Fruit fly (Drosophila melanogaster): ENCODE measurements around the gene Coq6.

Gene Coq6

DNA sequence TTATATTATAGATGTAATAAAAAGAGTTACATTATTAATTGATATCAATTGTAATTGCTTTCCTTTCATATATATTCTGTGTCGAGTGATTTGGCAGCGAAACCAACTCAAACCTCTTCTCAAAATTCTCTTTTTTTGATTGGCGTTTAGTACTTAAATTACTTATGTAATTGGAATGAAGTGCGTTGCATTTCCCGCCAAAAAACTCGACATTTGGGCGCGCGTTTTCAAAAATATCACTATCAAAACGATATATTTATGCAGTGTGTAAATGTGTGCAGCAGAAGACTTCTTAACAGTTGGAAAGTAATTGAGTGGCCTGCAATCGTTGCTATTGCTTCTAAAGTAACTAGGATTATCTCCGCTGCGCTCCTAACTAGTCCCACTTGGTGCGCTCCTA, 5.0 kb upstream of the Coq6 start:
- no peak for TF ChIP-seq dl (GFP tag; optimal IDR thresholded peaks at IDR 0.05; ENCODE audit: insufficient read depth in 1 of 2, partially characterized antibody in 2 of 2)
- TF ChIP-seq tai (GFP tag; optimal IDR thresholded peaks at IDR 0.05) = no peak
- no peak for TF ChIP-seq HLH106 (tag; optimal IDR thresholded peaks at IDR 0.05)
- TF ChIP-seq GATAd (GFP tag; optimal IDR thresholded peaks at IDR 0.05) = no peak
- TF ChIP-seq psq (GFP tag; optimal IDR thresholded peaks at IDR 0.05) = no peak
- TF ChIP-seq rgr (GFP tag; optimal IDR thresholded peaks at IDR 0.05) = no peak
- no peak for TF ChIP-seq Myc (optimal IDR thresholded peaks at IDR 0.05)
- no peak for TF ChIP-seq N (GFP tag; optimal IDR thresholded peaks at IDR 0.05)
- TF ChIP-seq dmrt93B (GFP tag; optimal IDR thresholded peaks at IDR 0.05) = no peak
- TF ChIP-seq CrebA (GFP tag; optimal IDR thresholded peaks at IDR 0.05; ENCODE audit: borderline replicate concordance) = no peak
- no peak for TF ChIP-seq sage (GFP tag; optimal IDR thresholded peaks at IDR 0.05)
- no peak for TF ChIP-seq sv (GFP tag; optimal IDR thresholded peaks at IDR 0.05)
- no peak for TF ChIP-seq woc (GFP tag; optimal IDR thresholded peaks at IDR 0.05)
- TF ChIP-seq Hr78 (GFP tag; optimal IDR thresholded peaks at IDR 0.05) = no peak
- no peak for TF ChIP-seq lola (GFP tag; optimal IDR thresholded peaks at IDR 0.05)
- no peak for TF ChIP-seq Hnf4 (GFP tag; optimal IDR thresholded peaks at IDR 0.05)
- no peak for TF ChIP-seq Sp1 (GFP tag; optimal IDR thresholded peaks at IDR 0.05)
- TF ChIP-seq Vsx2 (GFP tag; optimal IDR thresholded peaks at IDR 0.05; ENCODE audit: partially characterized antibody) = no peak
- TF ChIP-seq usp (GFP tag; optimal IDR thresholded peaks at IDR 0.05) = no peak
- TF ChIP-seq Dif (GFP tag; optimal IDR thresholded peaks at IDR 0.05; ENCODE audit: partially characterized antibody) = no peak

DNA sequence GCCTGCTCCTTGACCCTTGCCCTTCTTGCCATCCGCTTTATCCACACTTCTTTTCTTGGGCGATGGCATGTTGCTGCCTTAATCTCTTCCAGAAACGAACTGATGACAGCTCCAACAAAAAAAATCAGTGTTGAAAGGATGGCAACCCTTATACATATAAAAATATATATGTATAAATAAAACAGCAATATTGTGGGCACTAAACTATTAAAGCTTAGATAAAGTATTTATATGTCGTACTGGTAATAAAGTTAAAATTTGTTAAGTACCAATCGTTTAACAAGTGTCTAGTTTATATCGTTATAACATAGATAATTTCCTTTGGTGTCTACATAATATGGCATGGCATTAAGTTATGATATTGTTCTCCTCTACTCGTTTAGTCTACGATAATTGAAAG, 4.6 kb upstream of the Coq6 start, which contains the start of gene tomb:
TSS of gene tomb (minus strand) at position 101 of the 400 bp plus-strand sequence.
- TF ChIP-seq rgr (GFP tag; optimal IDR thresholded peaks at IDR 0.05) = no peak
- no peak for TF ChIP-seq Hr78 (GFP tag; optimal IDR thresholded peaks at IDR 0.05)
- no peak for TF ChIP-seq lola (GFP tag; optimal IDR thresholded peaks at IDR 0.05)
- no peak for TF ChIP-seq dsf (GFP tag; optimal IDR thresholded peaks at IDR 0.05; ENCODE audit: borderline replicate concordance)
- TF ChIP-seq HLH106 (tag; optimal IDR thresholded peaks at IDR 0.05) = no peak
- TF ChIP-seq N (GFP tag; optimal IDR thresholded peaks at IDR 0.05) = no peak
- no peak for TF ChIP-seq CG9705 (GFP tag; optimal IDR thresholded peaks at IDR 0.05)
- TF ChIP-seq psq (GFP tag; optimal IDR thresholded peaks at IDR 0.05) = no peak
- TF ChIP-seq brk (GFP tag; optimal IDR thresholded peaks at IDR 0.05) = no peak
- no peak for TF ChIP-seq CrebA (GFP tag; optimal IDR thresholded peaks at IDR 0.05; ENCODE audit: borderline replicate concordance)
- no peak for TF ChIP-seq CG32264 (GFP tag; optimal IDR thresholded peaks at IDR 0.05)
- TF ChIP-seq Hr83 (GFP tag; optimal IDR thresholded peaks at IDR 0.05; ENCODE audit: poor library complexity, severe bottlenecking) = no peak
- TF ChIP-seq Dfd (GFP tag; optimal IDR thresholded peaks at IDR 0.05) = no peak
- TF ChIP-seq fru (GFP tag; optimal IDR thresholded peaks at IDR 0.05) = no peak
- TF ChIP-seq Jra (GFP tag; optimal IDR thresholded peaks at IDR 0.05) = no peak
- TF ChIP-seq sage (GFP tag; optimal IDR thresholded peaks at IDR 0.05) = no peak
- no peak for TF ChIP-seq ey (GFP tag; optimal IDR thresholded peaks at IDR 0.05)
- no peak for TF ChIP-seq woc (GFP tag; optimal IDR thresholded peaks at IDR 0.05)

DNA sequence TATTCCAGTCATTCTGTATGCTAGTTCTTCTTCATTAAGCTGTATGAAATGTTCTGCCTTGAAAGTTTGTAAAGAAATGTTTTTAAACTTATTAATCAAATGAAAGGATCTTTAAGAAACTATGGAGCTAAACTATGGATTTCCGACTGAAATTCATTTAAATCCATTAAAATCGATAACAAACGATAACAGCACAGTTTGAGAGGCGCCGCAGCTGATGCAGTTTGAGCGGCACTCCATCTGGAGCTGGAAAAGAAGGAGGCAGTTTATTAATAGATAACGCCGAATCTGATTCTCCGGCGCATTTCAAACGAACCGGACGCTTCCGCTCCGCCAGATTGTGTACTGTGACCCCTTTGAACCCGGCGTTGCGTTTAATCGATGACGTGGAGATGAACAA, 4.2 kb downstream of the Coq6 start, which contains the start of gene CG31915:
TSS of gene CG31915 (plus strand) at position 263 of the 400 bp plus-strand sequence.
- TF ChIP-seq Myc (optimal IDR thresholded peaks at IDR 0.05) (peak; percentile 76), ey (GFP tag; optimal IDR thresholded peaks at IDR 0.05) (no peak), Sp1 (GFP tag; optimal IDR thresholded peaks at IDR 0.05) (no peak)

DNA sequence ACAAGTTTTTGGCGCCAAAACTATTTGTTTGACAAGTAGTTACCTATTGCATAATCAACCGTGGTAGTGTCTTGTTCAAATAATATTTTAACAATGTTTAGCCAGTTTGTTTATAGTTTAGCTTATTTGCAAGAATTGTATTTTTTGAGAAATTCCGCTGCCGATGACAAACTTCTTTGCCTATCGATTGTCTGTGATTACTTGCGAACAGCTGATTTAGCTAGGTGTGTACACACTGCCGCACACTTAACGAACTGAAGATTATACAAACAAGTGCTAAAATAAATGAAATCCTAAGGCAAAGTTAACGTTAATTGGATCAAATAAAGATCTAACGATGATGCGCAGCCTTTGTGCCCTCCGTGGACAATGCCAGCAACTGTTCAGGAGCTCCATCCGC, 5.3 kb downstream of the Coq6 start, which contains the start of gene Cox11:
TSS of gene Cox11 (plus strand) at position 220 of the 400 bp plus-strand sequence.
- TF ChIP-seq h (GFP tag; optimal IDR thresholded peaks at IDR 0.05) = no peak
- TF ChIP-seq ey (GFP tag; optimal IDR thresholded peaks at IDR 0.05) = no peak
- no peak for TF ChIP-seq fru (GFP tag; optimal IDR thresholded peaks at IDR 0.05)
- no peak for TF ChIP-seq CrebA (GFP tag; optimal IDR thresholded peaks at IDR 0.05; ENCODE audit: borderline replicate concordance)
- TF ChIP-seq Hr83 (GFP tag; optimal IDR thresholded peaks at IDR 0.05; ENCODE audit: poor library complexity, severe bottlenecking) = no peak
- no peak for TF ChIP-seq sage (GFP tag; optimal IDR thresholded peaks at IDR 0.05)

DNA sequence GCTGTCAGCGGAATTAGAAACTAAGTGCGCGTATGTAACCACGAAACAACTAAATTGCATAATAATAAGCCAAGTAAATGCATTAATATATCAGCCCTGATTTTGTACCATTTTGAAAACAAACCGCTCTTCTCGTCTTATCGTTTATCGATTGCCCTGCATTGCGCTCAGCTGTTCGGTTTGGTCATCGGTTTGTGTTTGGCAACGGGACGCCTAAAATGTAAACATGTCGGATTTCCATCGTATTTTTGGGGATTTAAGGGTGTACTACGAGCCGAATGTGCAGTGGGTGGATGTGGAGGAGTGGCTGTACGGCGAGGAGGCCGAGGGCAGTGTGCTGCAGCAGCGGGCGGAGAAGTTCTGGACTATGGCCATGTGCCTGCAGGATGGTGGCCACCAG, 6.3 kb downstream of the Coq6 start, which contains the start of gene Cap-D3:
TSS of gene Cap-D3 (plus strand) at position 183 of the 400 bp plus-strand sequence.
- TF ChIP-seq Vsx2 (GFP tag; optimal IDR thresholded peaks at IDR 0.05; ENCODE audit: partially characterized antibody) (no peak), Mio (GFP tag; optimal IDR thresholded peaks at IDR 0.05) (no peak), fru (GFP tag; optimal IDR thresholded peaks at IDR 0.05) (no peak), dl (GFP tag; optimal IDR thresholded peaks at IDR 0.05; ENCODE audit: insufficient read depth in 1 of 2, partially characterized antibody in 2 of 2) (no peak), CG9705 (GFP tag; optimal IDR thresholded peaks at IDR 0.05) (no peak), Rel (GFP tag; optimal IDR thresholded peaks at IDR 0.05) (no peak), Rel (tag; optimal IDR thresholded peaks at IDR 0.05) (no peak), woc (GFP tag; optimal IDR thresholded peaks at IDR 0.05) (no peak), brk (GFP tag; optimal IDR thresholded peaks at IDR 0.05) (no peak), Hr78 (GFP tag; optimal IDR thresholded peaks at IDR 0.05) (no peak), dsf (GFP tag; optimal IDR thresholded peaks at IDR 0.05; ENCODE audit: borderline replicate concordance) (no peak), lola (GFP tag; optimal IDR thresholded peaks at IDR 0.05) (no peak), Hr83 (GFP tag; optimal IDR thresholded peaks at IDR 0.05; ENCODE audit: poor library complexity, severe bottlenecking) (no peak), OdsH (GFP tag; optimal IDR thresholded peaks at IDR 0.05) (no peak), dmrt93B (GFP tag; optimal IDR thresholded peaks at IDR 0.05) (no peak), tai (GFP tag; optimal IDR thresholded peaks at IDR 0.05) (no peak), pan (optimal IDR thresholded peaks at IDR 0.05) (no peak)

Measured in whole organism, wandering third instar larva.